Worm (Caenorhabditis elegans) whole organism, midembryonic: Measurements from ENCODE around the gene mai-1.

Experiments
- T22C8.4 ChIP-seq: fragments of 200-800 bp; sonication (Bioruptor generic); IDR thresholded peaks from 2 replicates; pipeline ENCODE4 v1.3.6; 2022; ENCODE audit warnings: missing genetic modification characterization, missing compliant biosample characterization
- cog-1 ChIP-seq: sonication (generic microtip); optimal IDR thresholded peaks from 2 replicates; lab custom pipeline; 2016; ENCODE audit warnings: missing genetic modification characterization, missing compliant biosample characterization
- flt-1 ChIP-seq: fragments of 200-800 bp; sonication (Bioruptor generic); IDR thresholded peaks from 2 replicates; pipeline ENCODE4 v1.3.6; 2022; ENCODE audit warnings: missing genetic modification characterization, missing compliant biosample characterization
- klf-2 ChIP-seq: fragments of 200-800 bp; sonication (Bioruptor generic); conservative IDR thresholded peaks from 2 replicates; pipeline ENCODE4 v1.3.6; 2022; ENCODE audit warnings: missing genetic modification reagents, missing genetic modification characterization, missing compliant biosample characterization
- med-1 ChIP-seq: sonication (generic microtip); optimal IDR thresholded peaks from 2 replicates; lab custom pipeline; 2017; ENCODE audit warnings: missing genetic modification characterization, mild to moderate bottlenecking, missing compliant biosample characterization, antibody characterized with exemption, missing genetic modification reagents; ENCODE audit not compliant: insufficient read depth
- ref-1 ChIP-seq: fragments of 200-800 bp; sonication (Bioruptor generic); conservative IDR thresholded peaks from 2 replicates; pipeline ENCODE4 v1.3.6; 2022; ENCODE audit warnings: missing genetic modification reagents, missing genetic modification characterization, missing compliant biosample characterization
- tab-1 ChIP-seq: fragments of 200-800 bp; sonication (Bioruptor generic); IDR thresholded peaks from 2 replicates; pipeline ENCODE4 v1.3.6; 2022; ENCODE audit warnings: missing genetic modification characterization, missing compliant biosample characterization
- ztf-23 ChIP-seq: fragments of 200-800 bp; sonication (Bioruptor generic); IDR thresholded peaks from 2 replicates; pipeline ENCODE4 v1.3.6; 2022; ENCODE audit warnings: missing genetic modification reagents, missing genetic modification characterization, missing compliant biosample characterization
- ztf-29 ChIP-seq: fragments of 200-800 bp; sonication (Bioruptor generic); IDR thresholded peaks from 2 replicates; pipeline ENCODE4 v1.3.6; 2022; ENCODE audit warnings: missing genetic modification reagents, missing genetic modification characterization, missing compliant biosample characterization

Gene mai-1

ce11 chrX:3087647-3088046, 28.7 kb downstream of the mai-1 start:
- no peak for TF ChIP-seq T22C8.4 (GFP tag; lab: Robert Waterston, UW)

- no peak for TF ChIP-seq cog-1
- TF ChIP-seq klf-2, result no peak
- no peak for TF ChIP-seq flt-1 (GFP tag; lab: Robert Waterston, UW)
- no peak for TF ChIP-seq tab-1 (GFP tag; lab: Robert Waterston, UW)
- no peak for TF ChIP-seq T22C8.4 (GFP tag; lab: Robert Waterston, UW)
- no peak for TF ChIP-seq ref-1 (GFP tag; lab: Robert Waterston, UW)
- TF ChIP-seq ztf-29, result no peak
- TF ChIP-seq med-1 (GFP tag; lab: Kevin White, UChicago), result no peak
- no peak for TF ChIP-seq ztf-23 (GFP tag; lab: Robert Waterston, UW)
These were observed 29.1 kb downstream of the mai-1 start, which contains the start of gene F52E4.5 for ce11 chrX:3087245-3087644. Gene F52E4.5 (minus strand): TSS chrX:3087345.

ce11 chrX:3080825-3081224, 35.6 kb downstream of the mai-1 start, which contains the start of gene twk-16:
Gene twk-16 (plus strand): TSS chrX:3081125.
- TF ChIP-seq med-1 (GFP tag; lab: Kevin White, UChicago), result no peak
- no peak for TF ChIP-seq T22C8.4 (GFP tag; lab: Robert Waterston, UW)
- TF ChIP-seq ztf-29, result no peak
- TF ChIP-seq ztf-23 (GFP tag; lab: Robert Waterston, UW), result no peak

- TF ChIP-seq med-1 (GFP tag; lab: Kevin White, UChicago) (no peak), cog-1 (no peak), tab-1 (GFP tag; lab: Robert Waterston, UW) (no peak), klf-2 (no peak)
These were observed 46.1 kb downstream of the mai-1 start, which contains the start of gene ceh-31 for ce11 chrX:3070322-3070721. Gene ceh-31 (minus strand): TSS chrX:3070422.

ce11 chrX:3067052-3067451, 49.3 kb downstream of the mai-1 start:
- TF ChIP-seq klf-2, result no peak
- TF ChIP-seq ztf-29, result no peak
- no peak for TF ChIP-seq cog-1
- no peak for TF ChIP-seq ref-1 (GFP tag; lab: Robert Waterston, UW)
- TF ChIP-seq tab-1 (GFP tag; lab: Robert Waterston, UW), result no peak
- TF ChIP-seq flt-1 (GFP tag; lab: Robert Waterston, UW), result no peak
- no peak for TF ChIP-seq ztf-23 (GFP tag; lab: Robert Waterston, UW)
- no peak for TF ChIP-seq T22C8.4 (GFP tag; lab: Robert Waterston, UW)
- no peak for TF ChIP-seq med-1 (GFP tag; lab: Kevin White, UChicago)
